Worm (Caenorhabditis elegans) whole organism, L2 larva: ENCODE results near the gene F28H7.7.

ENCODE experiments used
- F13H6.1 ChIP-seq: sonication (generic microtip); optimal IDR thresholded peaks from 2 replicates; lab custom pipeline; 2016; ENCODE audit warnings: missing genetic modification characterization, missing compliant biosample characterization
- R02D3.7 ChIP-seq: fragments of 150-350 bp; optimal IDR thresholded peaks from 2 replicates; lab custom pipeline; 2014; ENCODE audit warnings: missing biosample characterization, missing genetic modification characterization
- Y55F3AM.14 ChIP-seq: fragments of 200-800 bp; sonication (Bioruptor generic); optimal IDR thresholded peaks from 2 replicates; lab custom pipeline; 2018; ENCODE audit warnings: mild to moderate bottlenecking, missing genetic modification characterization, missing compliant biosample characterization
- ZK546.5 ChIP-seq: sonication (generic microtip); optimal IDR thresholded peaks from 2 replicates; lab custom pipeline; 2017; ENCODE audit warnings: missing biosample characterization, missing genetic modification characterization
- alr-1 ChIP-seq: fragments of 150-350 bp; optimal IDR thresholded peaks from 2 replicates; lab custom pipeline; 2014; ENCODE audit warnings: missing biosample characterization, missing genetic modification characterization
- aly-2 ChIP-seq: fragments of 150-350 bp; optimal IDR thresholded peaks from 2 replicates; lab custom pipeline; 2014; ENCODE audit warnings: missing biosample characterization, missing genetic modification characterization
- ama-1 ChIP-seq: fragments of 150-350 bp; optimal IDR thresholded peaks from 2 replicates; lab custom pipeline; 2018; ENCODE audit warnings: inconsistent platforms
- blmp-1 ChIP-seq: sonication (generic microtip); optimal IDR thresholded peaks from 2 replicates; lab custom pipeline; 2017; ENCODE audit warnings: missing genetic modification characterization, mild to moderate bottlenecking, missing compliant biosample characterization, antibody characterized with exemption, moderate library complexity; ENCODE audit not compliant: insufficient read depth
- ceh-82 ChIP-seq: fragments of 150-350 bp; optimal IDR thresholded peaks from 2 replicates; lab custom pipeline; 2014; ENCODE audit warnings: missing biosample characterization, missing genetic modification characterization
- crh-2 ChIP-seq: sonication (generic microtip); optimal IDR thresholded peaks from 2 replicates; lab custom pipeline; 2017; ENCODE audit warnings: missing biosample characterization, missing genetic modification characterization
- dmd-4 ChIP-seq: sonication (generic microtip); optimal IDR thresholded peaks from 2 replicates; lab custom pipeline; 2017; ENCODE audit warnings: missing biosample characterization, missing genetic modification characterization
- egl-27 ChIP-seq: sonication (generic microtip); optimal IDR thresholded peaks from 3 replicates; lab custom pipeline; 2017; ENCODE audit warnings: missing biosample characterization, missing genetic modification reagents, missing genetic modification characterization
- elt-1 ChIP-seq: fragments of 150-350 bp; optimal IDR thresholded peaks from 2 replicates; lab custom pipeline; 2014; ENCODE audit warnings: missing biosample characterization, missing genetic modification characterization
- elt-3 ChIP-seq: sonication (generic microtip); optimal IDR thresholded peaks from 2 replicates; lab custom pipeline; 2017; ENCODE audit warnings: missing biosample characterization, missing genetic modification characterization
- fos-1 ChIP-seq: fragments of 150-350 bp; optimal IDR thresholded peaks from 2 replicates; lab custom pipeline; 2014; ENCODE audit warnings: missing biosample characterization, missing genetic modification characterization
- gmeb-1 ChIP-seq: fragments of 150-350 bp; optimal IDR thresholded peaks from 2 replicates; lab custom pipeline; 2014; ENCODE audit warnings: missing biosample characterization, missing genetic modification characterization
- lin-11 ChIP-seq: fragments of 150-350 bp; sonication (generic microtip); optimal IDR thresholded peaks from 2 replicates; lab custom pipeline; 2014; ENCODE audit warnings: missing biosample characterization, missing genetic modification characterization, inconsistent platforms, mixed read lengths
- lin-13 ChIP-seq: fragments of 150-350 bp; optimal IDR thresholded peaks from 2 replicates; lab custom pipeline; 2014; ENCODE audit warnings: missing biosample characterization, missing genetic modification reagents, missing genetic modification characterization
- lin-39 ChIP-seq: fragments of 150-350 bp; optimal IDR thresholded peaks from 2 replicates; lab custom pipeline; 2014; ENCODE audit warnings: missing biosample characterization, missing genetic modification reagents, missing genetic modification characterization
- lsy-2 ChIP-seq, 2 experiments: fragments of 150-350 bp in 1 of 2; sonication (generic microtip) in 1 of 2; optimal IDR thresholded peaks; 2 replicates each; lab custom pipeline; 2014 to 2017; ENCODE audit warnings: missing biosample characterization in 2 of 2, missing genetic modification characterization in 2 of 2
- mab-5 ChIP-seq: fragments of 150-350 bp; optimal IDR thresholded peaks from 2 replicates; lab custom pipeline; 2014; ENCODE audit warnings: missing biosample characterization, missing genetic modification characterization
- mbf-1 ChIP-seq: sonication (generic microtip); optimal IDR thresholded peaks from 2 replicates; lab custom pipeline; 2017; ENCODE audit warnings: missing biosample characterization, missing genetic modification characterization
- mdl-1 ChIP-seq, 2 experiments: fragments of 150-350 bp in 1 of 2; sonication (generic microtip) in 1 of 2; optimal IDR thresholded peaks; 2 replicates each; lab custom pipeline; 2017; ENCODE audit warnings: missing biosample characterization in 2 of 2, missing genetic modification characterization in 2 of 2
- nhr-10 ChIP-seq: sonication (generic microtip); optimal IDR thresholded peaks from 2 replicates; lab custom pipeline; 2017; ENCODE audit warnings: missing biosample characterization, missing genetic modification characterization
- nhr-11 ChIP-seq: fragments of 150-350 bp; optimal IDR thresholded peaks from 2 replicates; lab custom pipeline; 2014; ENCODE audit warnings: missing biosample characterization, missing genetic modification characterization
- nhr-12 ChIP-seq: fragments of 150-350 bp; optimal IDR thresholded peaks from 2 replicates; lab custom pipeline; 2014; ENCODE audit warnings: missing biosample characterization, missing genetic modification characterization
- nhr-129 ChIP-seq: fragments of 150-350 bp; optimal IDR thresholded peaks from 2 replicates; lab custom pipeline; 2014; ENCODE audit warnings: missing biosample characterization, missing genetic modification characterization
- nhr-21 ChIP-seq: fragments of 150-350 bp; optimal IDR thresholded peaks from 2 replicates; lab custom pipeline; 2014; ENCODE audit warnings: missing biosample characterization, missing genetic modification characterization
- nhr-23 ChIP-seq: fragments of 150-350 bp; optimal IDR thresholded peaks from 2 replicates; lab custom pipeline; 2014; ENCODE audit warnings: missing biosample characterization, missing genetic modification reagents, missing genetic modification characterization
- nhr-237 ChIP-seq: fragments of 150-350 bp; optimal IDR thresholded peaks from 2 replicates; lab custom pipeline; 2014; ENCODE audit warnings: missing biosample characterization, missing genetic modification characterization
- nhr-25 ChIP-seq: fragments of 150-350 bp; sonication (generic microtip); optimal IDR thresholded peaks from 3 replicates; lab custom pipeline; 2014; ENCODE audit warnings: missing biosample characterization, missing genetic modification characterization
- nhr-6 ChIP-seq: fragments of 150-350 bp; optimal IDR thresholded peaks from 2 replicates; lab custom pipeline; 2014; ENCODE audit warnings: missing biosample characterization, missing genetic modification characterization
- sem-4 ChIP-seq: fragments of 150-350 bp; optimal IDR thresholded peaks from 2 replicates; lab custom pipeline; 2014; ENCODE audit warnings: missing biosample characterization, missing genetic modification reagents, missing genetic modification characterization
- skn-1 ChIP-seq: sonication (generic microtip); optimal IDR thresholded peaks from 2 replicates; lab custom pipeline; 2017; ENCODE audit warnings: missing biosample characterization, missing genetic modification characterization
- sma-3 ChIP-seq: sonication (generic microtip); optimal IDR thresholded peaks from 2 replicates; lab custom pipeline; 2016; ENCODE audit warnings: missing genetic modification reagents, missing genetic modification characterization, missing compliant biosample characterization
- sma-9 ChIP-seq, 2 experiments: fragments of 150-350 bp in 1 of 2; sonication (generic microtip) in 1 of 2; optimal IDR thresholded peaks; 2 replicates each; lab custom pipeline; 2014 to 2016; ENCODE audit warnings: missing genetic modification characterization in 2 of 2, mild to moderate bottlenecking in 1 of 2, missing biosample characterization in 1 of 2, missing compliant biosample characterization in 1 of 2, missing genetic modification reagents in 1 of 2, moderate library complexity in 1 of 2
- snpc-4 ChIP-seq: fragments of 150-350 bp; optimal IDR thresholded peaks from 2 replicates; lab custom pipeline; 2014; ENCODE audit warnings: missing biosample characterization, missing genetic modification characterization
- unc-39 ChIP-seq: fragments of 150-350 bp; optimal IDR thresholded peaks from 2 replicates; lab custom pipeline; 2014; ENCODE audit warnings: missing biosample characterization, missing genetic modification characterization
- unc-55 ChIP-seq: fragments of 150-350 bp; sonication (generic microtip); optimal IDR thresholded peaks from 3 replicates; lab custom pipeline; 2014; ENCODE audit warnings: missing biosample characterization, missing genetic modification reagents, missing genetic modification characterization
- zag-1 ChIP-seq: fragments of 150-350 bp; optimal IDR thresholded peaks from 2 replicates; lab custom pipeline; 2014; ENCODE audit warnings: missing biosample characterization, missing genetic modification characterization
- ztf-1 ChIP-seq: fragments of 200-800 bp; sonication (Bioruptor generic); conservative IDR thresholded peaks from 2 replicates; pipeline ENCODE4 v1.3.6; 2022; ENCODE audit warnings: missing genetic modification characterization, missing compliant biosample characterization
- ztf-11 ChIP-seq: sonication (generic microtip); optimal IDR thresholded peaks from 2 replicates; lab custom pipeline; 2017; ENCODE audit warnings: missing biosample characterization, missing genetic modification characterization
- ztf-4 ChIP-seq: fragments of 150-350 bp; optimal IDR thresholded peaks from 2 replicates; lab custom pipeline; 2014; ENCODE audit warnings: missing biosample characterization, missing genetic modification characterization

The F28H7.7 gene

DNA sequence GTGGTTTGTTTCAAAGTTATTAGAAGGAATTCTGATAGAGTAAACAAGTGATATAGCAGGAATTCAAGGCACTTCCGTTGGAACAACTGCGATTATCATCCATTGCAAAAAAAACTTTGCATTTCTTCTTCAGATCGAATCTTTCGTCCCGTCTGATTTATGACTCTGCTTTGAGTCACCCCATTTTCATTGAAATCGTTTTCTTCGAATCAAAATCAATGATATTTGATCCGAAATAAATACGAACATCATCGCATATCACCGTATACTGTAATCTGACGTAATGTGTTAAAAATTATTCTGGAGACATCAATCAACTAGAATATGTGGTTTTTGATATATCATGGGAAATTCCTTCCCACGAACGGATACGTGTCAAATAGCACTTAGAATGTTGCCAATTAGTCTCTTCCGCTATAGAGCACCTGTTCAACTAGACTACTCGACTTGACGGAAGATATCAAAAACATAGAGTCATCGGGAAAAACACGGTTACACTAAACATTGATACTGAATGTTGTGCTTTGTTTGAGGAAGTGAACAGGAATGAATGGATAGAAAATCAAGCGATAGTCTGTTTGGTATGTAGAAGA, 23.0 kb downstream of the F28H7.7 start:
- TF ChIP-seq ztf-11 (tag; lab: Kevin White, UChicago) (no peak), F13H6.1 (peak; percentile 14), nhr-6 (tag; lab: Kevin White, UChicago) (no peak), nhr-11 (tag; lab: Kevin White, UChicago) (peak; percentile 28), sem-4 (tag; lab: Kevin White, UChicago) (no peak), lsy-2 (tag; optimal IDR thresholded peaks at IDR 0.05; lab: Kevin White, UChicago) (peak in 1 of 2 experiments; percentile 5), nhr-129 (tag; lab: Kevin White, UChicago) (no peak), nhr-21 (tag; lab: Kevin White, UChicago) (peak; percentile 5), R02D3.7 (tag; lab: Kevin White, UChicago) (no peak), mdl-1 (tag; optimal IDR thresholded peaks at IDR 0.05; lab: Kevin White, UChicago) (no peak), nhr-10 (no peak), ztf-1 (GFP tag; lab: Robert Waterston, UW) (no peak), fos-1 (tag; lab: Kevin White, UChicago) (no peak), sma-9 (GFP tag; optimal IDR thresholded peaks at IDR 0.05; lab: Kevin White, UChicago) (no peak), sma-9 (tag; optimal IDR thresholded peaks at IDR 0.05; lab: Kevin White, UChicago) (no peak)

DNA sequence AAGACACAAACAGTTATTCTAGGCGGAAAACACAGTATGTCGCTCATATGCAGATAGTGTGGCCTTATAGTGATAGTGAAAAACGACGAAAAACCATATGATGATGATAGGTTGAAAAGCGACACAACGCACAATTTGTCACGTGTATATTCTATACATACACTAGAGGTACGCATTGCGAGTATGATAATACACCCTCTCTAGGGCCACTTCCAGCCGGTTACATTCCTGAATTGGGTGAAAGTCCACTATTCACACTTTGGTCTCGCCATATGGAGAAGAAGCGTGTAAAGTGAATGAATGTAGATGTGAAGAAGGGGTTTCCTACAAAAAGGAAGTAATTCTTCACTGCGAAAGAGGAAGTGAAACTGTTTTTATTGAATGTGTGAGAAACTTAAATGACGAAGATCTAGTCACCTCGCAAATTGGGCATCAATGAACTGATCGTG, 24.5 kb downstream of the F28H7.7 start:
- no peak for TF ChIP-seq elt-3
- peak; percentile 93 for TF ChIP-seq sma-9 (GFP tag; optimal IDR thresholded peaks at IDR 0.05; lab: Kevin White, UChicago)
- no peak for TF ChIP-seq sma-9 (tag; optimal IDR thresholded peaks at IDR 0.05; lab: Kevin White, UChicago)
- TF ChIP-seq ztf-1 (GFP tag; lab: Robert Waterston, UW) = no peak
- peak; percentile 25 for TF ChIP-seq nhr-21 (tag; lab: Kevin White, UChicago)
- TF ChIP-seq lsy-2 (tag; optimal IDR thresholded peaks at IDR 0.05; lab: Kevin White, UChicago) = peak in 1 of 2 experiments; percentile 17
- TF ChIP-seq unc-39 (tag; lab: Kevin White, UChicago) = no peak
- peak; percentile 74 for TF ChIP-seq egl-27 (tag; lab: Kevin White, UChicago)
- TF ChIP-seq nhr-25 (tag; lab: Kevin White, UChicago) = peak; percentile 75
- no peak for TF ChIP-seq nhr-6 (tag; lab: Kevin White, UChicago)
- TF ChIP-seq Y55F3AM.14 (GFP tag; lab: Kevin White, UChicago) = peak; percentile 78
- TF ChIP-seq sma-3 (GFP tag; lab: Kevin White, UChicago) = peak; percentile 72
- peak; percentile 61 for TF ChIP-seq crh-2 (tag; lab: Kevin White, UChicago)
- peak; percentile 60 for TF ChIP-seq F13H6.1
- no peak for TF ChIP-seq nhr-12 (tag; lab: Kevin White, UChicago)
- peak; percentile 34 for TF ChIP-seq gmeb-1 (tag; lab: Kevin White, UChicago)
- no peak for TF ChIP-seq nhr-237
- peak; percentile 46 for TF ChIP-seq blmp-1 (tag; lab: Kevin White, UChicago)
- TF ChIP-seq fos-1 (tag; lab: Kevin White, UChicago) = peak; percentile 23
- peak in 1 of 2 experiments; percentile 56 for TF ChIP-seq mdl-1 (tag; optimal IDR thresholded peaks at IDR 0.05; lab: Kevin White, UChicago)
- TF ChIP-seq nhr-129 (tag; lab: Kevin White, UChicago) = peak; percentile 71
- TF ChIP-seq unc-55 (GFP tag; lab: Kevin White, UChicago) = no peak

DNA sequence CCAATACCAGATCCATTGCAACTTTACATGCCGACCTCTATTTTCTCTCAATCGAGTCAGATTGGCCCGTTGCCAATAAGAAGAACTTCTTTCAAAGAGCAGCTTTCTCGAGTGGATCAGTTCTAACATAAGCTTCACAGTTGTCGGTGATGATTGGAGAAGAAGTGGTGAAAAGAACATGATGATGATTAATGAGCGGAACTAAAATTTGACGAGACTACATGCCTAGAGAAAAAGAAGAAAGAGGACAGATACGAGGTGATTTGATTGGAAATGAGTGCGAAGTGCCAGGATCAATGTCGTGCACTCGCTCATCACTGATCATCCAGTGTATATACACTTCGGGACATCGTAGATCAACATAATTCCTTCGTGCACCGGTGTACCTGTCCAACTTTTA, 26.3 kb downstream of the F28H7.7 start:
- TF ChIP-seq nhr-237 (no peak), crh-2 (tag; lab: Kevin White, UChicago) (no peak), ceh-82 (tag; lab: Kevin White, UChicago) (no peak), F13H6.1 (peak; percentile 87), sma-9 (GFP tag; optimal IDR thresholded peaks at IDR 0.05; lab: Kevin White, UChicago) (peak; percentile 94), sma-9 (tag; optimal IDR thresholded peaks at IDR 0.05; lab: Kevin White, UChicago) (peak; percentile 65), nhr-23 (tag; lab: Kevin White, UChicago) (no peak), sma-3 (GFP tag; lab: Kevin White, UChicago) (no peak), lsy-2 (tag; optimal IDR thresholded peaks at IDR 0.05; lab: Kevin White, UChicago) (peak in 1 of 2 experiments; percentile 66), lin-11 (tag; lab: Kevin White, UChicago) (no peak), mbf-1 (tag; lab: Kevin White, UChicago) (no peak), ztf-11 (tag; lab: Kevin White, UChicago) (no peak), nhr-10 (no peak), mdl-1 (tag; optimal IDR thresholded peaks at IDR 0.05; lab: Kevin White, UChicago) (no peak), lin-13 (GFP tag; lab: Kevin White, UChicago) (no peak), mab-5 (tag; lab: Kevin White, UChicago) (peak; percentile 83), fos-1 (tag; lab: Kevin White, UChicago) (peak; percentile 1), blmp-1 (tag; lab: Kevin White, UChicago) (no peak), dmd-4 (tag; lab: Kevin White, UChicago) (no peak), Y55F3AM.14 (GFP tag; lab: Kevin White, UChicago) (no peak), aly-2 (tag; lab: Kevin White, UChicago) (no peak), snpc-4 (tag; lab: Kevin White, UChicago) (no peak), ama-1 (lab: Kevin White, UChicago) (no peak), unc-55 (GFP tag; lab: Kevin White, UChicago) (no peak), alr-1 (tag; lab: Kevin White, UChicago) (no peak), elt-1 (tag; lab: Kevin White, UChicago) (no peak), nhr-129 (tag; lab: Kevin White, UChicago) (peak; percentile 65), unc-39 (tag; lab: Kevin White, UChicago) (no peak), egl-27 (tag; lab: Kevin White, UChicago) (peak; percentile 73), nhr-6 (tag; lab: Kevin White, UChicago) (peak; percentile 15), lin-39 (tag; lab: Kevin White, UChicago) (no peak), ZK546.5 (tag; lab: Kevin White, UChicago) (no peak), ztf-4 (tag; lab: Kevin White, UChicago) (no peak), skn-1 (tag; lab: Kevin White, UChicago) (no peak), ztf-1 (GFP tag; lab: Robert Waterston, UW) (no peak), zag-1 (tag; lab: Kevin White, UChicago) (no peak), sem-4 (tag; lab: Kevin White, UChicago) (peak; percentile 79), elt-3 (no peak)
